Worm (Caenorhabditis elegans) whole organism, L1 larva: Measurements from ENCODE around the gene srw-72.

Experiments used
- pqm-1 ChIP-seq: sonication (generic microtip); optimal IDR thresholded peaks from 3 replicates; lab custom pipeline; 2017; ENCODE audit warnings: missing biosample characterization, missing genetic modification characterization
- snpc-4 ChIP-seq: fragments of 150-350 bp; optimal IDR thresholded peaks from 2 replicates; lab custom pipeline; 2014; ENCODE audit warnings: missing biosample characterization, missing genetic modification characterization
- sox-4 ChIP-seq: sonication (generic microtip); optimal IDR thresholded peaks from 2 replicates; lab custom pipeline; 2016; ENCODE audit warnings: missing genetic modification characterization, missing compliant biosample characterization
- vab-15 ChIP-seq: sonication (generic microtip); optimal IDR thresholded peaks from 2 replicates; lab custom pipeline; 2017; ENCODE audit warnings: missing genotype, mild to moderate bottlenecking, missing genetic modification characterization, missing compliant biosample characterization

- no peak for TF ChIP-seq vab-15 (tag; lab: Kevin White, UChicago)
- no peak for TF ChIP-seq sox-4 (tag; lab: Kevin White, UChicago)
- TF ChIP-seq snpc-4 (tag; lab: Kevin White, UChicago): no peak
- no peak for TF ChIP-seq pqm-1 (tag; lab: Kevin White, UChicago)
Measured at ce11 chrV:17500055-17500454, 33.2 kb downstream of the srw-72 start.
